Worm (Caenorhabditis elegans) whole organism, L4 larva: Measurements from ENCODE around the gene wdr-48.

ENCODE experiments used
- F26F4.8 ChIP-seq: fragments of 200-800 bp; sonication (Bioruptor generic); conservative IDR thresholded peaks from 2 replicates; pipeline ENCODE4 v1.3.6; 2022; ENCODE audit warnings: missing genetic modification characterization, missing compliant biosample characterization
- F49E8.2 ChIP-seq: sonication (generic microtip); optimal IDR thresholded peaks from 2 replicates; lab custom pipeline; 2016; ENCODE audit warnings: missing compliant biosample characterization, mild to moderate bottlenecking, missing genetic modification characterization, borderline replicate concordance
- Y105C5A.15 ChIP-seq: fragments of 200-800 bp; sonication (Bioruptor generic); IDR thresholded peaks from 2 replicates; pipeline ENCODE4 v1.3.6; 2022; ENCODE audit warnings: missing genetic modification characterization, missing compliant biosample characterization
- Y48G9A.11 ChIP-seq: fragments of 200-800 bp; sonication (Bioruptor generic); IDR thresholded peaks from 2 replicates; pipeline ENCODE4 v1.3.6; 2022; ENCODE audit warnings: missing genetic modification reagents, missing genetic modification characterization, missing compliant biosample characterization
- ZK337.2 ChIP-seq: fragments of 200-800 bp; sonication (Bioruptor generic); IDR thresholded peaks from 2 replicates; pipeline ENCODE4 v1.3.6; 2022; ENCODE audit warnings: missing genetic modification reagents, missing genetic modification characterization, missing compliant biosample characterization
- aha-1 ChIP-seq: fragments of 150-350 bp; peaks from one replicate; lab custom pipeline; 2014; ENCODE audit warnings: missing biosample characterization, missing genetic modification characterization
- aly-2 ChIP-seq: sonication (generic microtip); optimal IDR thresholded peaks from 2 replicates; lab custom pipeline; 2018; ENCODE audit warnings: missing biosample characterization, missing genetic modification characterization
- ama-1 ChIP-seq: fragments of 150-350 bp; optimal IDR thresholded peaks from 2 replicates; lab custom pipeline; 2014; ENCODE audit warnings: inconsistent platforms, mixed read lengths
- attf-4 ChIP-seq: sonication (generic microtip); optimal IDR thresholded peaks from 3 replicates; lab custom pipeline; 2017; ENCODE audit warnings: missing biosample characterization, missing genetic modification characterization
- ceh-28 ChIP-seq: fragments of 150-350 bp; optimal IDR thresholded peaks from 2 replicates; lab custom pipeline; 2014; ENCODE audit warnings: missing biosample characterization, missing genetic modification reagents, missing genetic modification characterization
- ceh-44 ChIP-seq: fragments of 200-800 bp; sonication (Bioruptor generic); IDR thresholded peaks from 2 replicates; pipeline ENCODE4 v1.3.6; 2022; ENCODE audit warnings: missing genetic modification reagents, missing genetic modification characterization, missing compliant biosample characterization
- ceh-62 ChIP-seq: sonication (generic microtip); optimal IDR thresholded peaks from 2 replicates; lab custom pipeline; 2017; ENCODE audit warnings: missing biosample characterization, missing genetic modification characterization
- cey-2 ChIP-seq: sonication (generic microtip); optimal IDR thresholded peaks from 3 replicates; lab custom pipeline; 2017; ENCODE audit warnings: missing genetic modification characterization, mild to moderate bottlenecking, missing compliant biosample characterization, antibody characterized with exemption, borderline replicate concordance; ENCODE audit not compliant: insufficient read depth
- daf-19 ChIP-seq: fragments of 200-800 bp; sonication (Bioruptor generic); conservative IDR thresholded peaks from 2 replicates; pipeline ENCODE4 v1.3.6; 2022; ENCODE audit warnings: missing genetic modification characterization, missing compliant biosample characterization
- dmd-6 ChIP-seq: fragments of 200-800 bp; sonication (Bioruptor generic); IDR thresholded peaks from 2 replicates; pipeline ENCODE4 v1.3.6; 2022; ENCODE audit warnings: missing genetic modification reagents, missing genetic modification characterization, missing compliant biosample characterization
- dmd-8 ChIP-seq: fragments of 200-800 bp; sonication (Bioruptor generic); IDR thresholded peaks from 2 replicates; pipeline ENCODE4 v1.3.6; 2022; ENCODE audit warnings: missing genetic modification characterization, missing compliant biosample characterization
- dmd-9 ChIP-seq: fragments of 200-800 bp; sonication (Bioruptor generic); IDR thresholded peaks from 2 replicates; pipeline ENCODE4 v1.3.6; 2022; ENCODE audit warnings: missing genetic modification reagents, missing genetic modification characterization, missing compliant biosample characterization
- dpl-1 ChIP-seq: fragments of 150-350 bp; optimal IDR thresholded peaks from 2 replicates; lab custom pipeline; 2014; ENCODE audit warnings: missing biosample characterization, missing genetic modification reagents, missing genetic modification characterization
- gei-8 ChIP-seq: fragments of 200-800 bp; sonication (Bioruptor generic); optimal IDR thresholded peaks from 2 replicates; lab custom pipeline; 2018; ENCODE audit warnings: mild to moderate bottlenecking, missing genetic modification characterization, missing compliant biosample characterization
- hlh-11 ChIP-seq: fragments of 200-800 bp; sonication (Bioruptor generic); optimal IDR thresholded peaks from 2 replicates; lab custom pipeline; 2018; ENCODE audit warnings: mild to moderate bottlenecking, missing genetic modification characterization, missing compliant biosample characterization
- hmg-1.1 ChIP-seq: fragments of 200-800 bp; sonication (Bioruptor generic); IDR thresholded peaks from 2 replicates; pipeline ENCODE4 v1.3.6; 2022; ENCODE audit warnings: missing genetic modification reagents, missing genetic modification characterization, missing compliant biosample characterization
- jun-1 ChIP-seq: fragments of 150-350 bp; optimal IDR thresholded peaks from 2 replicates; lab custom pipeline; 2014; ENCODE audit warnings: missing biosample characterization, missing genetic modification reagents, missing genetic modification characterization
- lin-15B ChIP-seq: fragments of 150-350 bp; sonication (generic microtip); optimal IDR thresholded peaks from 3 replicates; lab custom pipeline; 2014; ENCODE audit warnings: missing biosample characterization, missing genetic modification characterization
- lin-29 ChIP-seq: fragments of 200-800 bp; sonication (Bioruptor generic); IDR thresholded peaks from 2 replicates; pipeline ENCODE4 v1.3.6; 2022; ENCODE audit warnings: missing genetic modification reagents, missing genetic modification characterization, missing compliant biosample characterization
- lin-38 ChIP-seq: fragments of 200-800 bp; sonication (Bioruptor generic); IDR thresholded peaks from 2 replicates; pipeline ENCODE4 v1.3.6; 2022; ENCODE audit warnings: missing genetic modification reagents, missing genetic modification characterization, missing compliant biosample characterization
- lsy-2 ChIP-seq, 2 experiments: fragments of 150-350 bp in 1 of 2; sonication (generic microtip) in 1 of 2; optimal IDR thresholded peaks; 2 replicates each; lab custom pipeline; 2014 to 2017; ENCODE audit warnings: missing biosample characterization in 2 of 2, missing genetic modification characterization in 2 of 2
- madf-5 ChIP-seq, 2 experiments: fragments of 200-800 bp; sonication (Bioruptor generic); IDR thresholded peaks; 2 replicates each; pipeline ENCODE4 v1.3.6; 2022; ENCODE audit warnings: missing compliant biosample characterization in 2 of 2, missing genetic modification characterization in 2 of 2
- madf-9 ChIP-seq: fragments of 200-800 bp; sonication (Bioruptor generic); conservative IDR thresholded peaks from 2 replicates; pipeline ENCODE4 v1.3.6; 2022; ENCODE audit warnings: missing genetic modification reagents, missing genetic modification characterization, missing compliant biosample characterization
- mep-1 ChIP-seq: fragments of 150-350 bp; sonication (generic microtip); optimal IDR thresholded peaks from 3 replicates; lab custom pipeline; 2014; ENCODE audit warnings: missing biosample characterization, missing genetic modification characterization
- mes-2 ChIP-seq: sonication (generic microtip); optimal IDR thresholded peaks from 2 replicates; lab custom pipeline; 2016; ENCODE audit warnings: missing genotype, mild to moderate bottlenecking, missing genetic modification characterization, missing compliant biosample characterization; ENCODE audit not compliant: poor library complexity, severe bottlenecking
- mxl-2 ChIP-seq: fragments of 200-800 bp; sonication (Bioruptor generic); conservative IDR thresholded peaks from 2 replicates; pipeline ENCODE4 v1.3.6; 2022; ENCODE audit warnings: missing genetic modification reagents, missing genetic modification characterization, missing compliant biosample characterization
- mxl-3 ChIP-seq: fragments of 200-800 bp; sonication (Bioruptor generic); optimal IDR thresholded peaks from 2 replicates; lab custom pipeline; 2018; ENCODE audit warnings: mild to moderate bottlenecking, missing genetic modification characterization, missing compliant biosample characterization
- nhr-102 ChIP-seq: sonication (generic microtip); optimal IDR thresholded peaks from 2 replicates; lab custom pipeline; 2016; ENCODE audit warnings: mild to moderate bottlenecking, missing genetic modification characterization, moderate library complexity, missing compliant biosample characterization
- nhr-41 ChIP-seq: fragments of 200-800 bp; sonication (Bioruptor generic); IDR thresholded peaks from 2 replicates; pipeline ENCODE4 v1.3.6; 2022; ENCODE audit warnings: missing genetic modification reagents, missing genetic modification characterization, missing compliant biosample characterization
- nhr-6 ChIP-seq: fragments of 150-350 bp; optimal IDR thresholded peaks from 2 replicates; lab custom pipeline; 2014; ENCODE audit warnings: missing biosample characterization, missing genetic modification characterization
- pha-4 ChIP-seq, 2 experiments: fragments of 150-350 bp in 1 of 2; fragments of 200-800 bp in 1 of 2; sonication (Bioruptor generic) in 1 of 2; IDR thresholded peaks in 1 of 2; optimal IDR thresholded peaks in 1 of 2; 2 replicates each; pipeline versions ENCODE4 v1.3.6 to Lab custom; 2014 to 2022; ENCODE audit warnings: missing genetic modification characterization in 2 of 2, missing genetic modification reagents in 2 of 2, missing biosample characterization in 1 of 2, missing compliant biosample characterization in 1 of 2
- pqm-1 ChIP-seq: sonication (generic microtip); optimal IDR thresholded peaks from 2 replicates; lab custom pipeline; 2017; ENCODE audit warnings: missing biosample characterization, missing genetic modification characterization
- sdz-12 ChIP-seq: fragments of 200-800 bp; sonication (Bioruptor generic); optimal IDR thresholded peaks from 2 replicates; lab custom pipeline; 2018; ENCODE audit warnings: mild to moderate bottlenecking, missing genetic modification characterization, missing compliant biosample characterization
- spr-3 ChIP-seq: fragments of 200-800 bp; sonication (Bioruptor generic); optimal IDR thresholded peaks from 2 replicates; lab custom pipeline; 2018; ENCODE audit warnings: mild to moderate bottlenecking, missing genetic modification characterization, missing compliant biosample characterization
- unc-62 ChIP-seq, 3 experiments: fragments of 150-350 bp in 1 of 3; sonication (generic microtip); optimal IDR thresholded peaks in 2 of 3; peaks in 1 of 3; 1 replicate in 1 of 3; 2 replicates in 2 of 3; lab custom pipeline; 2014 to 2017; ENCODE audit warnings: missing biosample characterization in 3 of 3, missing genetic modification characterization in 3 of 3, missing genetic modification reagents in 3 of 3, missing genotype in 1 of 3
- vab-7 ChIP-seq: fragments of 200-800 bp; sonication (Bioruptor generic); IDR thresholded peaks from 2 replicates; pipeline ENCODE4 v1.3.6; 2022; ENCODE audit warnings: missing genetic modification reagents, missing genetic modification characterization, missing compliant biosample characterization
- zag-1 ChIP-seq: fragments of 150-350 bp; optimal IDR thresholded peaks from 2 replicates; lab custom pipeline; 2014; ENCODE audit warnings: missing biosample characterization, missing genetic modification characterization
- ztf-11 ChIP-seq: fragments of 150-350 bp; optimal IDR thresholded peaks from 2 replicates; lab custom pipeline; 2014; ENCODE audit warnings: missing biosample characterization, missing genetic modification characterization

Gene wdr-48

ce11 chrIII:4568455-4568854, 10.2 kb upstream of the wdr-48 start, which contains the start of gene idhg-1 (continued):
- TF ChIP-seq aha-1 (tag; lab: Kevin White, UChicago) (peak; percentile 62), ztf-11 (tag; lab: Kevin White, UChicago) (no peak), dmd-8 (GFP tag; lab: Robert Waterston, UW) (no peak), spr-3 (GFP tag; lab: Kevin White, UChicago) (no peak), dmd-6 (GFP tag; lab: Robert Waterston, UW) (peak; percentile 29), ZK337.2 (GFP tag; lab: Robert Waterston, UW) (no peak), lin-15B (no peak), gei-8 (GFP tag; lab: Kevin White, UChicago) (no peak), lin-29 (GFP tag; lab: Robert Waterston, UW) (no peak), madf-9 (GFP tag; lab: Robert Waterston, UW) (no peak)

- TF ChIP-seq Y105C5A.15 (GFP tag; lab: Robert Waterston, UW) (no peak), nhr-41 (no peak), dmd-6 (GFP tag; lab: Robert Waterston, UW) (no peak), F49E8.2 (tag; lab: Kevin White, UChicago) (no peak), dmd-9 (GFP tag; lab: Robert Waterston, UW) (no peak), pha-4 (GFP tag; IDR thresholded peaks at IDR 0.05; lab: Robert Waterston, UW) (no peak), pha-4 (tag; optimal IDR thresholded peaks at IDR 0.05; lab: Kevin White, UChicago) (no peak), mxl-2 (GFP tag; lab: Robert Waterston, UW) (no peak), F26F4.8 (GFP tag; lab: Robert Waterston, UW) (no peak)
- TF ChIP-seq, all 104 proteins: peak for 0
Observed at ce11 chrIII:4581495-4581894, 2.8 kb downstream of the wdr-48 start, which contains the start of gene F35G12.12. Gene F35G12.12, plus strand, starts transcription at chrIII:4581795.

ce11 chrIII:4584068-4584566, 5.5 kb downstream of the wdr-48 start, which contains the start of gene F35G12.5:
Gene F35G12.5, plus strand, starts transcription at chrIII:4584118.
- TF ChIP-seq aly-2 (tag; lab: Kevin White, UChicago), result no peak
- no peak for TF ChIP-seq ztf-11 (tag; lab: Kevin White, UChicago)
- TF ChIP-seq nhr-6 (tag; lab: Kevin White, UChicago), result no peak
- TF ChIP-seq ama-1 (lab: Kevin White, UChicago), result no peak
- TF ChIP-seq pha-4 (GFP tag; IDR thresholded peaks at IDR 0.05; lab: Robert Waterston, UW), result no peak
- no peak for TF ChIP-seq pha-4 (tag; optimal IDR thresholded peaks at IDR 0.05; lab: Kevin White, UChicago)
- TF ChIP-seq spr-3 (GFP tag; lab: Kevin White, UChicago), result no peak
- no peak for TF ChIP-seq zag-1
- TF ChIP-seq vab-7 (GFP tag; lab: Robert Waterston, UW), result no peak
- no peak for TF ChIP-seq ceh-28
- TF ChIP-seq F49E8.2 (tag; lab: Kevin White, UChicago), result no peak
- no peak for TF ChIP-seq mxl-3 (GFP tag; lab: Kevin White, UChicago)
- no peak for TF ChIP-seq jun-1 (tag; lab: Kevin White, UChicago)

ce11 chrIII:4587177-4587576, 8.5 kb downstream of the wdr-48 start, which contains the start of the genes F35G12.7 and smc-4:
Gene F35G12.7, minus strand, starts transcription at chrIII:4587330.
Gene smc-4, plus strand, starts transcription at chrIII:4587501.
- TF ChIP-seq madf-9 (GFP tag; lab: Robert Waterston, UW) (no peak), pqm-1 (no peak), unc-62 (GFP tag; optimal IDR thresholded peaks at IDR 0.05 in 1 of 2; lab: Kevin White, UChicago) (peak in 1 of 2 experiments; percentile 86), unc-62 (tag; optimal IDR thresholded peaks at IDR 0.05; lab: Kevin White, UChicago) (no peak), lsy-2 (tag; optimal IDR thresholded peaks at IDR 0.05; lab: Kevin White, UChicago) (peak; percentile 60 to 93), sdz-12 (no peak), gei-8 (GFP tag; lab: Kevin White, UChicago) (no peak), nhr-102 (tag; lab: Kevin White, UChicago) (no peak), nhr-6 (tag; lab: Kevin White, UChicago) (peak; percentile 19), cey-2 (tag; lab: Kevin White, UChicago) (no peak), Y48G9A.11 (GFP tag; lab: Robert Waterston, UW) (no peak), hmg-1.1 (GFP tag; lab: Robert Waterston, UW) (peak; percentile 34; the same call in 1 of the 2 replicates), ceh-62 (tag; lab: Kevin White, UChicago) (no peak), mes-2 (tag; lab: Kevin White, UChicago) (peak; percentile 78), hlh-11 (peak; percentile 34), mep-1 (tag; lab: Kevin White, UChicago) (no peak), lin-38 (GFP tag; lab: Robert Waterston, UW) (peak; percentile 66), ceh-44 (GFP tag; lab: Robert Waterston, UW) (0 out of 2 replicates have a peak, but pooled peaks have one; percentile 30), attf-4 (no peak), daf-19 (GFP tag; lab: Robert Waterston, UW) (peak; percentile 58; the same call in 1 of the 2 replicates), dpl-1 (peak; percentile 85), madf-5 (GFP tag; IDR thresholded peaks at IDR 0.05; lab: Robert Waterston, UW) (no peak), spr-3 (GFP tag; lab: Kevin White, UChicago) (no peak)
